Fruit fly (Drosophila melanogaster): Measurements from ENCODE around the gene RhoBTB.

The RhoBTB gene

dm6 chr3L:20375878-20376563 lies at the start of gene RhoBTB, which contains the start of gene Ide:
Gene RhoBTB (plus strand): TSS chr3L:20376242.
Gene Ide (minus strand): TSS chr3L:20375896.
- TF ChIP-seq CG10348 (GFP tag; IDR thresholded peaks at IDR 0.05) (peak; percentile 83), Pif1A (GFP tag; optimal IDR thresholded peaks at IDR 0.05) (no peak), Snoo (tag; optimal IDR thresholded peaks at IDR 0.05) (peak; percentile 71), CG4496 (GFP tag; IDR thresholded peaks at IDR 0.05) (peak; percentile 74; the same call in 2 of the 3 replicates), CG32121 (GFP tag; IDR thresholded peaks at IDR 0.05) (peak; percentile 58), fd96Ca (GFP tag; IDR thresholded peaks at IDR 0.05) (peak; percentile 14; the same call in 1 of the 3 replicates), gl (tag; optimal IDR thresholded peaks at IDR 0.05) (no peak), Pif1B (GFP tag; optimal IDR thresholded peaks at IDR 0.05) (no peak), CG12605 (GFP tag; IDR thresholded peaks at IDR 0.05) (0 out of 2 replicates have a peak, but pooled peaks have one; percentile 22), D1 (tag; optimal IDR thresholded peaks at IDR 0.05) (no peak), CG14655 (GFP tag; optimal IDR thresholded peaks at IDR 0.05) (no peak), CG15710 (tag; optimal IDR thresholded peaks at IDR 0.05) (peak; percentile 80), CG34367 (tag; optimal IDR thresholded peaks at IDR 0.05) (peak; percentile 65), rn (GFP tag; IDR thresholded peaks at IDR 0.05) (peak; percentile 32; the same call in 1 of the 2 replicates), Ets98B (GFP tag; IDR thresholded peaks at IDR 0.05) (peak; percentile 42; the same call in 1 of the 2 replicates), CG13204 (GFP tag; optimal IDR thresholded peaks at IDR 0.05) (no peak), CG9948 (tag; optimal IDR thresholded peaks at IDR 0.05) (peak; percentile 68), EcR (GFP tag; optimal IDR thresholded peaks at IDR 0.05) (no peak), CG17806 (tag; optimal IDR thresholded peaks at IDR 0.05) (peak; percentile 67), CG8159 (tag; optimal IDR thresholded peaks at IDR 0.05) (peak; percentile 75), CG8301 (tag; optimal IDR thresholded peaks at IDR 0.05) (peak; percentile 66)

dm6 chr3L:20342334-20342733 lies 33.7 kb upstream of the RhoBTB start, which contains the start of gene Spn77Bc:
Gene Spn77Bc (plus strand): TSS chr3L:20342634.
- TF ChIP-seq CG8159 (tag; optimal IDR thresholded peaks at IDR 0.05) (no peak), CG8301 (tag; optimal IDR thresholded peaks at IDR 0.05) (no peak), CG17806 (tag; optimal IDR thresholded peaks at IDR 0.05) (no peak), CG12605 (GFP tag; IDR thresholded peaks at IDR 0.05) (no peak), CG13204 (GFP tag; optimal IDR thresholded peaks at IDR 0.05) (no peak), Snoo (tag; optimal IDR thresholded peaks at IDR 0.05) (no peak), EcR (GFP tag; optimal IDR thresholded peaks at IDR 0.05) (no peak), CG32121 (GFP tag; IDR thresholded peaks at IDR 0.05) (no peak), CG34367 (tag; optimal IDR thresholded peaks at IDR 0.05) (no peak), rn (GFP tag; IDR thresholded peaks at IDR 0.05) (no peak), Pif1A (GFP tag; optimal IDR thresholded peaks at IDR 0.05) (no peak), CG14655 (GFP tag; optimal IDR thresholded peaks at IDR 0.05) (no peak), CG4496 (GFP tag; IDR thresholded peaks at IDR 0.05) (no peak), CG10348 (GFP tag; IDR thresholded peaks at IDR 0.05) (no peak), Pif1B (GFP tag; optimal IDR thresholded peaks at IDR 0.05) (no peak), Ets98B (GFP tag; IDR thresholded peaks at IDR 0.05) (no peak)

- TF ChIP-seq rn (GFP tag; IDR thresholded peaks at IDR 0.05) (peak; percentile 63), EcR (GFP tag; optimal IDR thresholded peaks at IDR 0.05) (no peak), CG8159 (tag; optimal IDR thresholded peaks at IDR 0.05) (peak; percentile 61), CG8301 (tag; optimal IDR thresholded peaks at IDR 0.05) (peak; percentile 6), Ets98B (GFP tag; IDR thresholded peaks at IDR 0.05) (no peak), gl (tag; optimal IDR thresholded peaks at IDR 0.05) (no peak), CG10348 (GFP tag; IDR thresholded peaks at IDR 0.05) (no peak), fd96Ca (GFP tag; IDR thresholded peaks at IDR 0.05) (no peak; the same call in 2 of the 3 replicates), CG15710 (tag; optimal IDR thresholded peaks at IDR 0.05) (peak; percentile 66), CG34367 (tag; optimal IDR thresholded peaks at IDR 0.05) (no peak), CG4496 (GFP tag; IDR thresholded peaks at IDR 0.05) (no peak), CG12605 (GFP tag; IDR thresholded peaks at IDR 0.05) (no peak), CG14655 (GFP tag; optimal IDR thresholded peaks at IDR 0.05) (no peak), CG13204 (GFP tag; optimal IDR thresholded peaks at IDR 0.05) (no peak), CG9948 (tag; optimal IDR thresholded peaks at IDR 0.05) (peak; percentile 37), CG17806 (tag; optimal IDR thresholded peaks at IDR 0.05) (peak; percentile 46), Pif1B (GFP tag; optimal IDR thresholded peaks at IDR 0.05) (peak; percentile 18), D1 (tag; optimal IDR thresholded peaks at IDR 0.05) (no peak), Snoo (tag; optimal IDR thresholded peaks at IDR 0.05) (peak; percentile 43), CG32121 (GFP tag; IDR thresholded peaks at IDR 0.05) (peak; percentile 62; the same call in 1 of the 2 replicates)
These were observed 28.1 kb upstream of the RhoBTB start, which contains the start of the genes Rbbp5 and eRF1 for dm6 chr3L:20347762-20348580. Gene Rbbp5 (minus strand): TSS chr3L:20347942. Gene eRF1 (plus strand): TSS chr3L:20348355.

dm6 chr3L:20348581-20349093 lies 27.4 kb upstream of the RhoBTB start:
- TF ChIP-seq EcR (GFP tag; optimal IDR thresholded peaks at IDR 0.05): no peak
- TF ChIP-seq CG10348 (GFP tag; IDR thresholded peaks at IDR 0.05): no peak
- TF ChIP-seq CG15710 (tag; optimal IDR thresholded peaks at IDR 0.05): no peak
- no peak for TF ChIP-seq CG34367 (tag; optimal IDR thresholded peaks at IDR 0.05)
